Worm (Caenorhabditis elegans): Measurements from ENCODE around the gene K07C11.8.

- TF ChIP-seq him-1 (tag; optimal IDR thresholded peaks at IDR 0.05) (no peak), W03F9.2 (tag; optimal IDR thresholded peaks at IDR 0.05) (no peak), dao-5 (tag; optimal IDR thresholded peaks at IDR 0.05) (no peak)
Measured at ce11 chrV:8213868-8214267, 3.8 kb downstream of the K07C11.8 start, which contains the start of gene K07C11.7.

Data from whole organism, L4/young adult.